Worm (Caenorhabditis elegans) whole organism, L3 larva: ENCODE data around the gene nft-1.

ENCODE experiments used
- R02D3.7 ChIP-seq: fragments of 150-350 bp; optimal IDR thresholded peaks from 2 replicates; lab custom pipeline; 2014; ENCODE audit warnings: missing biosample characterization, missing genetic modification characterization
- ZK546.5 ChIP-seq: sonication (generic microtip); optimal IDR thresholded peaks from 2 replicates; lab custom pipeline; 2017; ENCODE audit warnings: missing biosample characterization, missing genetic modification characterization
- ceh-16 ChIP-seq: sonication (generic microtip); optimal IDR thresholded peaks from 2 replicates; lab custom pipeline; 2017; ENCODE audit warnings: missing biosample characterization, missing genetic modification characterization
- ceh-28 ChIP-seq: fragments of 150-350 bp; optimal IDR thresholded peaks from 2 replicates; lab custom pipeline; 2014; ENCODE audit warnings: missing biosample characterization, missing genetic modification reagents, missing genetic modification characterization
- ceh-82 ChIP-seq: fragments of 150-350 bp; optimal IDR thresholded peaks from 2 replicates; lab custom pipeline; 2014; ENCODE audit warnings: missing biosample characterization, missing genetic modification characterization
- ceh-9 ChIP-seq: sonication (generic microtip); optimal IDR thresholded peaks from 2 replicates; lab custom pipeline; 2018; ENCODE audit warnings: missing biosample characterization, missing genetic modification characterization
- egl-27 ChIP-seq: sonication (generic microtip); optimal IDR thresholded peaks from 4 replicates; lab custom pipeline; 2017; ENCODE audit warnings: missing biosample characterization, missing genetic modification reagents, missing genetic modification characterization
- egl-5 ChIP-seq: fragments of 150-350 bp; optimal IDR thresholded peaks from 2 replicates; lab custom pipeline; 2017; ENCODE audit warnings: missing biosample characterization, missing genetic modification reagents, missing genetic modification characterization, inconsistent platforms
- elt-1 ChIP-seq: fragments of 150-350 bp; optimal IDR thresholded peaks from 2 replicates; lab custom pipeline; 2014; ENCODE audit warnings: missing biosample characterization, missing genetic modification characterization
- elt-2 ChIP-seq: sonication (generic microtip); optimal IDR thresholded peaks from 2 replicates; lab custom pipeline; 2016; ENCODE audit warnings: missing genetic modification reagents, mild to moderate bottlenecking, missing genetic modification characterization, missing compliant biosample characterization
- elt-3 ChIP-seq, 3 experiments: fragments of 150-350 bp in 1 of 3; sonication (generic microtip) in 2 of 3; optimal IDR thresholded peaks; 2 replicates in 2 of 3; 4 replicates in 1 of 3; lab custom pipeline; 2014 to 2017; ENCODE audit warnings: missing biosample characterization in 3 of 3, missing genetic modification characterization in 3 of 3
- eor-1 ChIP-seq, 2 experiments: fragments of 150-350 bp; optimal IDR thresholded peaks; 2 replicates each; lab custom pipeline; 2014 to 2018; ENCODE audit warnings: missing biosample characterization in 2 of 2, missing genetic modification characterization in 2 of 2
- fkh-2 ChIP-seq: fragments of 150-350 bp; optimal IDR thresholded peaks from 2 replicates; lab custom pipeline; 2014; ENCODE audit warnings: missing biosample characterization, missing genetic modification reagents, missing genetic modification characterization
- hmg-11 ChIP-seq: sonication (generic microtip); optimal IDR thresholded peaks from 2 replicates; lab custom pipeline; 2016; ENCODE audit warnings: missing genetic modification characterization, missing compliant biosample characterization
- jun-1 ChIP-seq: fragments of 150-350 bp; optimal IDR thresholded peaks from 2 replicates; lab custom pipeline; 2014; ENCODE audit warnings: missing biosample characterization, missing genetic modification reagents, missing genetic modification characterization
- lin-15B ChIP-seq: fragments of 150-350 bp; optimal IDR thresholded peaks from 2 replicates; lab custom pipeline; 2014; ENCODE audit warnings: missing biosample characterization, missing genetic modification characterization
- mml-1 ChIP-seq: fragments of 150-350 bp; sonication (generic microtip); optimal IDR thresholded peaks from 3 replicates; lab custom pipeline; 2014; ENCODE audit warnings: missing biosample characterization, missing genetic modification characterization
- nfya-1 ChIP-seq: sonication (generic microtip); optimal IDR thresholded peaks from 2 replicates; lab custom pipeline; 2017; ENCODE audit warnings: missing genetic modification characterization, mild to moderate bottlenecking, missing compliant biosample characterization, antibody characterized with exemption, moderate library complexity; ENCODE audit not compliant: insufficient read depth
- nhr-11 ChIP-seq: fragments of 150-350 bp; optimal IDR thresholded peaks from 2 replicates; lab custom pipeline; 2014; ENCODE audit warnings: missing biosample characterization, missing genetic modification characterization
- nhr-12 ChIP-seq: fragments of 150-350 bp; optimal IDR thresholded peaks from 2 replicates; lab custom pipeline; 2014; ENCODE audit warnings: missing biosample characterization, missing genetic modification characterization
- nhr-23 ChIP-seq: fragments of 150-350 bp; optimal IDR thresholded peaks from 2 replicates; lab custom pipeline; 2014; ENCODE audit warnings: missing biosample characterization, missing genetic modification reagents, missing genetic modification characterization
- nhr-237 ChIP-seq: fragments of 150-350 bp; optimal IDR thresholded peaks from 2 replicates; lab custom pipeline; 2014; ENCODE audit warnings: missing biosample characterization, missing genetic modification characterization
- nhr-25 ChIP-seq: sonication (generic microtip); optimal IDR thresholded peaks from 2 replicates; lab custom pipeline; 2017; ENCODE audit warnings: missing biosample characterization, missing genetic modification characterization
- nhr-28 ChIP-seq: fragments of 150-350 bp; optimal IDR thresholded peaks from 2 replicates; lab custom pipeline; 2014; ENCODE audit warnings: missing biosample characterization, missing genetic modification characterization
- nhr-43 ChIP-seq: sonication (generic microtip); optimal IDR thresholded peaks from 2 replicates; lab custom pipeline; 2016; ENCODE audit warnings: mild to moderate bottlenecking, missing genetic modification characterization, missing compliant biosample characterization; ENCODE audit not compliant: poor library complexity, severe bottlenecking
- nhr-67 ChIP-seq: fragments of 150-350 bp; optimal IDR thresholded peaks from 2 replicates; lab custom pipeline; 2014; ENCODE audit warnings: missing biosample characterization, missing genetic modification characterization
- nhr-76 ChIP-seq: fragments of 150-350 bp; sonication (generic microtip); optimal IDR thresholded peaks from 5 replicates; lab custom pipeline; 2014; ENCODE audit warnings: missing biosample characterization, missing genetic modification characterization
- pha-4 ChIP-seq: fragments of 150-350 bp; optimal IDR thresholded peaks from 2 replicates; lab custom pipeline; 2014; ENCODE audit warnings: missing biosample characterization, missing genetic modification reagents, missing genetic modification characterization
- sea-2 ChIP-seq: fragments of 150-350 bp; sonication (generic microtip); optimal IDR thresholded peaks from 4 replicates; lab custom pipeline; 2014; ENCODE audit warnings: missing biosample characterization, missing genetic modification reagents, missing genetic modification characterization
- snpc-4 ChIP-seq: fragments of 150-350 bp; optimal IDR thresholded peaks from 2 replicates; lab custom pipeline; 2014; ENCODE audit warnings: missing biosample characterization, missing genetic modification characterization
- tbx-2 ChIP-seq: sonication (generic microtip); optimal IDR thresholded peaks from 2 replicates; lab custom pipeline; 2016; ENCODE audit warnings: mild to moderate bottlenecking, missing genetic modification characterization, missing compliant biosample characterization
- unc-39 ChIP-seq: sonication (generic microtip); optimal IDR thresholded peaks from 4 replicates; lab custom pipeline; 2017; ENCODE audit warnings: missing biosample characterization, missing genetic modification characterization
- unc-62 ChIP-seq: fragments of 150-350 bp; sonication (generic microtip); optimal IDR thresholded peaks from 4 replicates; lab custom pipeline; 2014; ENCODE audit warnings: missing biosample characterization, missing genetic modification reagents, missing genetic modification characterization
- ztf-11 ChIP-seq: fragments of 150-350 bp; optimal IDR thresholded peaks from 2 replicates; lab custom pipeline; 2014; ENCODE audit warnings: missing biosample characterization, missing genetic modification characterization

The nft-1 gene

DNA sequence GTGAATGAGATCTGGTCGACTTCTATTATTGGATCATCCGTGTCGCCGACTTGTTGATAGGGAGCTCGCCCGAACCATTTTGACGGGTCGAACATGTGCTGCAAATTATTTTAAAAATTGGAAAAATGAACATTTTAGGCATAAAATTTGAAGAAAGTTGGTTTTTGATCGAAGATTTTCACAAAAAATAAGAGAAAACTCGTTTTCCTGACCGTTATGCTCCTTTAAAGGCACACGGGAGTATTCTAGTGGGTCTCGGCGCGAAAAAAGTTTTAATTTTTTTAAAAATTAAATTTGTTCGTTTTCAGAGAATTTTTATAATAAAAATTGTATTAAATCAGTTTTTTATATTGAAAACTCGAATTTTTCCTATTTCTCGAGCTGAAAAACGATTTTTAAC is 9.5 kb upstream of the nft-1 start, which contains the start of gene Y56A3A.16:
TSS of gene Y56A3A.16 (minus strand) at position 101 of the 400 bp plus-strand sequence.
- TF ChIP-seq ceh-9 (tag; lab: Kevin White, UChicago): no peak
- TF ChIP-seq nhr-28: no peak
- no peak for TF ChIP-seq hmg-11 (tag; lab: Kevin White, UChicago)
- no peak for TF ChIP-seq elt-2
- no peak for TF ChIP-seq snpc-4 (tag; lab: Kevin White, UChicago)
- no peak for TF ChIP-seq tbx-2 (tag; lab: Kevin White, UChicago)
- no peak for TF ChIP-seq sea-2 (GFP tag; lab: Kevin White, UChicago)
- no peak for TF ChIP-seq ceh-16 (tag; lab: Kevin White, UChicago)
- no peak for TF ChIP-seq mml-1 (tag; lab: Kevin White, UChicago)
- TF ChIP-seq nhr-76 (tag; lab: Kevin White, UChicago): no peak
- TF ChIP-seq egl-27: no peak
- TF ChIP-seq ceh-82 (tag; lab: Kevin White, UChicago): no peak

ce11 chrIII:11915666-11916065 is 8.0 kb upstream of the nft-1 start, which contains the start of the genes ndab-1 and npp-16:
TSS of gene ndab-1 (minus strand) at chrIII:11915712.
TSS of gene npp-16 (plus strand) at chrIII:11915928.
- TF ChIP-seq nhr-25 (no peak), elt-1 (tag; lab: Kevin White, UChicago) (no peak), nhr-237 (no peak), nhr-43 (no peak), sea-2 (GFP tag; lab: Kevin White, UChicago) (no peak), lin-15B (tag; lab: Kevin White, UChicago) (peak; percentile 33), nhr-23 (tag; lab: Kevin White, UChicago) (no peak), pha-4 (tag; lab: Kevin White, UChicago) (peak; percentile 6), jun-1 (tag; lab: Kevin White, UChicago) (no peak), unc-62 (no peak), ztf-11 (no peak), nhr-28 (no peak), eor-1 (tag; optimal IDR thresholded peaks at IDR 0.05; lab: Kevin White, UChicago) (no peak), ZK546.5 (tag; lab: Kevin White, UChicago) (no peak), hmg-11 (tag; lab: Kevin White, UChicago) (peak; percentile 24), nfya-1 (tag; lab: Kevin White, UChicago) (peak; percentile 54), mml-1 (tag; lab: Kevin White, UChicago) (no peak)

DNA sequence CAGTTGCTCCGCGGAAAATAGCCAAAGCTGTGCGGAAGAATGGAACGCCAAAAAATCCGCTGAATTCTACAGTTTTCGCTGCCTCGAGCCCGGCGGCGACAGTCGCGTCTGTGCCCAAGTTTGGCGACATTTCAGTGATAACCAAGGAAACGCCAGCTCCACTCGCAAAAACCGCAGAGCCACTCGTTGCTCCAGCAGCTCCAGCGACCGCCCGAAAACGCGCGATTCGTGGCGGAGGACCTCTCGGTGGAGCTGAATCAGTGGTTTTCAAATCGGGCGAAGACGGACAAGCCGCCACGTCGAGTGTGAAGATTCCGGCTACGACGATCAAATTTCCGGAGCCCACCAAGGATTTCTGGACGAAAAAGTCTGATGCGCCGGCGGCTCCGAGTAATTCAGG is 7.4 kb upstream of the nft-1 start:
- no peak for TF ChIP-seq nhr-25

ce11 chrIII:11917090-11917489 is 6.6 kb upstream of the nft-1 start:
- no peak for TF ChIP-seq fkh-2 (tag; lab: Kevin White, UChicago)
- TF ChIP-seq tbx-2 (tag; lab: Kevin White, UChicago): no peak
- TF ChIP-seq ceh-28 (tag; lab: Kevin White, UChicago): no peak
- TF ChIP-seq sea-2 (GFP tag; lab: Kevin White, UChicago): no peak
- no peak for TF ChIP-seq nhr-67 (tag; lab: Kevin White, UChicago)
- TF ChIP-seq jun-1 (tag; lab: Kevin White, UChicago): no peak
- TF ChIP-seq eor-1 (tag; optimal IDR thresholded peaks at IDR 0.05; lab: Kevin White, UChicago): no peak
- TF ChIP-seq mml-1 (tag; lab: Kevin White, UChicago): no peak
- TF ChIP-seq nhr-23 (tag; lab: Kevin White, UChicago): no peak

DNA sequence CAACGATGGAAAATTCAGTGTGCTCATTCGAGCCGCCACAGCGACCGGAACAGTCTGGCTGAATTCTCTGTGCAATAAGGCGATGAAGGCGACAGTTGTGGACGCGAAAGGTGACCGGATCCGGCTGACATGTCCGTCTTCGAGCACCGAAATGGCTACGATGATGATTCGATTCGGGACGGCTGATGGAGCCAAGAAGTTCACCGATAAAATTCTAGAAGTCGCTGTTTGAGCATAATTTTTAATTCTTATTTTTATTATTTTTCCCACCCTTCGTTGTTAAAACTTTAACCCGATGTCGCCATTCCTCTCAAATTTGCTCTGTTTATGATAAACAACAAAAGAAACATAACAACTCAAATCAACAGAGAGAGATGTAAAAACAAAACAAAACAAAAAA is 6.2 kb upstream of the nft-1 start:
- TF ChIP-seq nhr-76 (tag; lab: Kevin White, UChicago): no peak
- TF ChIP-seq ztf-11: no peak
- TF ChIP-seq elt-1 (tag; lab: Kevin White, UChicago): no peak
- no peak for TF ChIP-seq lin-15B (tag; lab: Kevin White, UChicago)
- TF ChIP-seq elt-3 (tag; optimal IDR thresholded peaks at IDR 0.05; lab: Kevin White, UChicago): no peak
- no peak for TF ChIP-seq nhr-43
- TF ChIP-seq R02D3.7: no peak
- no peak for TF ChIP-seq unc-39 (tag; lab: Kevin White, UChicago)
- no peak for TF ChIP-seq unc-62
- no peak for TF ChIP-seq nfya-1 (tag; lab: Kevin White, UChicago)
- TF ChIP-seq pha-4 (tag; lab: Kevin White, UChicago): no peak
- no peak for TF ChIP-seq ceh-82 (tag; lab: Kevin White, UChicago)
- no peak for TF ChIP-seq nhr-11 (tag; lab: Kevin White, UChicago)
- no peak for TF ChIP-seq nhr-12 (tag; lab: Kevin White, UChicago)
- no peak for TF ChIP-seq egl-5 (tag; lab: Kevin White, UChicago)
